Worm (Caenorhabditis elegans): ENCODE data around the gene M110.9.

DNA sequence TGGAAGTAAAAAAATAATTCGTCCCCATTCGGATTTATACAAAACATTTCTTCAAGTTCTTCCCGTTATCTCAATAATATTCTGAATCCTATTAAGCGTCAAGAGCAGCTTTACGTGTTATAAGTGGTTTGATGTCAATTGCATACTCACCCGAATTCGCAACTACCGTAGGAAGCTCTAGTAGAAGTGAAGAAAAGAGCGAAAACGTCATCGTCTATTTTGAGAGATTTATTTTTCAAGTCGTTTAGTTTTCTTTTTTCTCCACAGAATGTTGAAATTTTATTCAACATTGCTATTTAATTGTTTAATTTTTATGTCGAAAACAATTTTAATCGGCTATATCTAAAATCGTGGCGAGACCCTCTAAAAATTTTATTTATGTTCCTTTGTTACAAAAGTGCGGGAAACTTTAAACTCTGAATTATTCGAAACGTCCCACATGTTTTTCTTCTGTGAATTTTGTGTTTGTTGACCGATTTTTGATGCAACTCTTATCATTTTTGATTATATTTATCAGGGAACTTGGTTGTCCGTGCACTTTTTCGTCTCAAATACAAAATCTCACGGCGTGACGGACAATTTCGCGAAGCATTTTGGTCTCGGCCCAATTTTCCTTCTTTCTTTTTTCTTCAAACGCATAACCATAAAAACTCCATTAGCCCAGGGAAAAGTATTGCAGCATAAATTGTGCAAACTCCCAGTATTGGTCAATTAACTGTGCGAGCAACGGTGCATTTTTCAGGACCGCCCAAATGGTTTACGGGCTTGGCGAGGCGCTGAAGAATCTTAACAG is 39.0 kb downstream of the M110.9 start, which contains the start of gene tdc-1:
- TF ChIP-seq mep-1 (tag; optimal IDR thresholded peaks at IDR 0.05): no peak
- TF ChIP-seq mdl-1 (tag; optimal IDR thresholded peaks at IDR 0.05): no peak
- no peak for TF ChIP-seq aly-2 (tag; optimal IDR thresholded peaks at IDR 0.05)
- no peak for TF ChIP-seq sptf-1 (tag; optimal IDR thresholded peaks at IDR 0.05)
- TF ChIP-seq snpc-4 (tag; optimal IDR thresholded peaks at IDR 0.05): no peak
- TF ChIP-seq elt-3 (tag; optimal IDR thresholded peaks at IDR 0.05): no peak
- no peak for TF ChIP-seq unc-98 (GFP tag; IDR thresholded peaks at IDR 0.05)
- no peak for TF ChIP-seq nhr-237 (tag; optimal IDR thresholded peaks at IDR 0.05)
- no peak for TF ChIP-seq egl-27 (tag; optimal IDR thresholded peaks at IDR 0.05)
- no peak for TF ChIP-seq ets-5 (GFP tag; IDR thresholded peaks at IDR 0.05)

All from whole organism, L1 larva.